Worm (Caenorhabditis elegans) whole organism, L1 larva: ENCODE results near the gene C16C8.19.

ENCODE experiments used
- alr-1 ChIP-seq: fragments of 200-800 bp; sonication (Bioruptor generic); optimal IDR thresholded peaks from 2 replicates; lab custom pipeline; 2018; ENCODE audit warnings: borderline replicate concordance, mild to moderate bottlenecking, missing genetic modification characterization, missing compliant biosample characterization
- ama-1 ChIP-seq: fragments of 150-350 bp; optimal IDR thresholded peaks from 2 replicates; lab custom pipeline; 2014
- efl-3 ChIP-seq: fragments of 200-800 bp; sonication (Bioruptor generic); optimal IDR thresholded peaks from 2 replicates; lab custom pipeline; 2018; ENCODE audit warnings: mild to moderate bottlenecking, missing genetic modification characterization, missing compliant biosample characterization
- lir-3 ChIP-seq: sonication (generic microtip); optimal IDR thresholded peaks from 2 replicates; lab custom pipeline; 2016; ENCODE audit warnings: mild to moderate bottlenecking, missing genetic modification characterization, moderate library complexity, missing compliant biosample characterization; ENCODE audit not compliant: poor library complexity
- unc-62 ChIP-seq: fragments of 150-350 bp; optimal IDR thresholded peaks from 2 replicates; lab custom pipeline; 2014; ENCODE audit warnings: missing biosample characterization, missing genetic modification reagents, missing genetic modification characterization
- unc-98 ChIP-seq: fragments of 200-800 bp; sonication (Bioruptor generic); IDR thresholded peaks from 2 replicates; pipeline ENCODE4 v1.3.6; 2022; ENCODE audit warnings: missing genetic modification characterization, missing compliant biosample characterization

- TF ChIP-seq ama-1 (no peak), unc-62 (no peak), alr-1 (tag; lab: Kevin White, UChicago) (no peak), efl-3 (GFP tag; lab: Kevin White, UChicago) (no peak), lir-3 (tag; lab: Kevin White, UChicago) (no peak), unc-98 (no peak)
Observed at ce11 chrII:3447906-3448305, 10.4 kb upstream of the C16C8.19 start, which contains the start of gene C16C8.21.
